Worm (Caenorhabditis elegans): Measurements from ENCODE around the gene D1022.5.

Gene D1022.5

ce11 chrII:7413764-7414163 is 44.8 kb downstream of the D1022.5 start:
- TF ChIP-seq lin-11 (tag; optimal IDR thresholded peaks at IDR 0.05) (no peak), Y22D7AL.16 (tag; optimal IDR thresholded peaks at IDR 0.05) (no peak), ceh-34 (tag; optimal IDR thresholded peaks at IDR 0.05) (no peak), pros-1 (tag; optimal IDR thresholded peaks at IDR 0.05) (no peak), syd-9 (tag; optimal IDR thresholded peaks at IDR 0.05) (no peak), ceh-30 (tag; optimal IDR thresholded peaks at IDR 0.05) (no peak), dmd-4 (tag; optimal IDR thresholded peaks at IDR 0.05; ENCODE audit: borderline replicate concordance) (no peak), elt-2 (tag; optimal IDR thresholded peaks at IDR 0.05) (no peak), ceh-19 (GFP tag; optimal IDR thresholded peaks at IDR 0.05) (no peak)

DNA sequence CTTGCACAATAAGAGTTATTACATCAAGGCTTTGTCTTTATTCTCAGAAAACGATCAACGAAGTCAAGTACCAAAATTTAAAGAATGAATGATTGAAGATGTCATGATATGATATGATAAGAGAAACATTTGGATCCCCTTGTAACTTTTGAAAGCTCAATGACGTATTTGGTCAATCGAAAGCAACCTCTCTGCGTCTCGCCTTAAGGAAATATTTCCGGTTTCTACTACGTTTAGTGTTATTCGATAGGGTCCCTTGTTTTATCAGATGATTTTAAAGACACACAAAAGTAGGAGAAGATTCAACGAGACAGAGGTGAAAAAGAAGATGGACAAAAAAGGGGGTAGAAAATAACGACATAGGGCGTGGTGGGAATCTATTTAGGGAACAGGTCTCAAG is 45.3 kb downstream of the D1022.5 start:
- TF ChIP-seq hlh-6 (tag; optimal IDR thresholded peaks at IDR 0.05): no peak
- TF ChIP-seq zip-5 (tag; optimal IDR thresholded peaks at IDR 0.05): no peak
- TF ChIP-seq pqm-1 (tag; optimal IDR thresholded peaks at IDR 0.05): no peak
- TF ChIP-seq hlh-30 (tag; optimal IDR thresholded peaks at IDR 0.05; ENCODE audit: insufficient read depth): no peak
- TF ChIP-seq unc-42 (tag; optimal IDR thresholded peaks at IDR 0.05): no peak
- no peak for TF ChIP-seq hlh-15 (tag; optimal IDR thresholded peaks at IDR 0.05)
- no peak for TF ChIP-seq pha-4 (tag; optimal IDR thresholded peaks at IDR 0.05)
- no peak for TF ChIP-seq nfya-1 (tag; optimal IDR thresholded peaks at IDR 0.05)
- TF ChIP-seq pha-2 (tag; optimal IDR thresholded peaks at IDR 0.05): no peak
- no peak for TF ChIP-seq elt-2 (tag; optimal IDR thresholded peaks at IDR 0.05)
- TF ChIP-seq unc-3 (GFP tag; conservative IDR thresholded peaks at IDR 0.05): no peak
- no peak for TF ChIP-seq unc-3 (tag; optimal IDR thresholded peaks at IDR 0.05)
- no peak for TF ChIP-seq ceh-45 (GFP tag; IDR thresholded peaks at IDR 0.05)

DNA sequence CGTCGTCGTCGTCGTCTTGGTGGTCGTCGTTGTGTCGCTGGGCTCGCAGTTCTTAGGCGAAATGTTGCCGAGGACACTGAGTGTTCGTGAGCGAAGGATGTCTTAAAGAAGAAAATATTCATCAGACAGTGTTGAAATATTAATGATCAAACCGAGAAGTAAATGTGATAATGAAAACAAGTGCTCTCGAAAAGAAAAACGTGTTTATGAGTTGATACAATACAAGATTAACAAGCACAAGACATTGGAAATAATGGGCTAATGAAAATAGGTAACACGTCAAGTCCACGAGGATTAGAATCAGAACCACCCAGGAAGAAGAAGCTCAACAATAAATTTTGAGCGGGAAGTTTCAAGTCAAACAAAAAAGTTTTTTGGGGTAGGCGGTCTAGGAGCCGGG is 46.7 kb downstream of the D1022.5 start, which contains the start of gene K02A2.5:
Gene K02A2.5, minus strand, starts transcription at position 101 of the 400 bp plus-strand sequence.
- TF ChIP-seq nhr-11 (tag; optimal IDR thresholded peaks at IDR 0.05): no peak
- no peak for TF ChIP-seq npax-4 (tag; optimal IDR thresholded peaks at IDR 0.05)
- TF ChIP-seq ztf-16 (tag; optimal IDR thresholded peaks at IDR 0.05): no peak
- no peak for TF ChIP-seq pqm-1 (tag; optimal IDR thresholded peaks at IDR 0.05)
- TF ChIP-seq K02D7.2 (tag; optimal IDR thresholded peaks at IDR 0.05): no peak
- no peak for TF ChIP-seq ceh-24 (tag; optimal IDR thresholded peaks at IDR 0.05)
- no peak for TF ChIP-seq ceh-34 (tag; optimal IDR thresholded peaks at IDR 0.05)
- no peak for TF ChIP-seq dve-1 (tag; optimal IDR thresholded peaks at IDR 0.05)

ce11 chrII:7408192-7408591 is 50.4 kb downstream of the D1022.5 start, which contains the start of gene srd-55:
Gene srd-55, plus strand, starts transcription at chrII:7408492.
- no peak for TF ChIP-seq ceh-34 (tag; optimal IDR thresholded peaks at IDR 0.05)
- no peak for TF ChIP-seq ref-2 (tag; optimal IDR thresholded peaks at IDR 0.05)
- no peak for TF ChIP-seq gmeb-2 (tag; optimal IDR thresholded peaks at IDR 0.05)
- no peak for TF ChIP-seq ceh-18 (tag; optimal IDR thresholded peaks at IDR 0.05)
- TF ChIP-seq fkh-6 (tag; optimal IDR thresholded peaks at IDR 0.05): no peak
- no peak for TF ChIP-seq ceh-31 (tag; optimal IDR thresholded peaks at IDR 0.05)
- TF ChIP-seq ceh-6 (GFP tag; optimal IDR thresholded peaks at IDR 0.05): no peak
- no peak for TF ChIP-seq elt-2 (tag; optimal IDR thresholded peaks at IDR 0.05)
- no peak for TF ChIP-seq pros-1 (tag; optimal IDR thresholded peaks at IDR 0.05)
- TF ChIP-seq pha-4 (tag; optimal IDR thresholded peaks at IDR 0.05): no peak
- TF ChIP-seq ama-1 (optimal IDR thresholded peaks at IDR 0.05): no peak
- TF ChIP-seq F13H6.1 (tag; optimal IDR thresholded peaks at IDR 0.05): no peak
- TF ChIP-seq pat-9 (tag; optimal IDR thresholded peaks at IDR 0.05): no peak

Measured in whole organism, late embryonic.